Fruit fly (Drosophila melanogaster): Measurements from ENCODE around the gene CG4053.

CG4053 gene

DNA sequence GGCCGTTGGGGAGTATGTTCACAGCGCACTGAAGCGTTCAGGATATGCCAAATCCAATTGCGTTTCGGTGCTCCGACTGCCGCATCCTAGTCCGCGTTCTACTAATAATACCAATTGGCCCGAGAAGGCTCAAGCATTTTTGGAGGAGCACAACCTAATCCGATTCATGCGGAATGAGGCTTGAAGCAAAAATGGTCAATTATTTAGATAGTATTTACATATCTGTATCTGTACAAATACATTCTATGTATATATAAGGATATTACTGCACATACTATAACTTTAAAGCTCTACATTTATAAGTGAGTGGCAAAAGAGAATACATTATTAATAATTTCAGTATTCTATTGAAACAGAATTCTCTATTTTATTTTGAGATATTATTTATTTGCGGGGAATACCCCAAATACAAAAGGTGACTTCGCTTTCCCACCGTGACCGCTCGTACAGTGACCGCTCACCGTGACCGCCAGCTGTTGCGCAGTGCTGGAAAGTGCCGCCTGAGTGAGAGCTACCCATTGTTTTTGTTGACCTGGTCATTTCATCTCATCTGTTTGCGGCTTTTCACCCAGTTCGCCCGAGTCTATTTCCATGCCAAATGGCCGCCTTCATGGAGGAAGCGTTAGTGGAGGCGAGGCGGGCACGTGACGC is 19.5 kb upstream of the CG4053 start, which contains the start of gene CG5292 (continued):
- no peak for TF ChIP-seq Trl (optimal IDR thresholded peaks at IDR 0.05)
- peak; percentile 17 for TF ChIP-seq Trl (GFP tag; optimal IDR thresholded peaks at IDR 0.05)
- TF ChIP-seq CG1647 (GFP tag; optimal IDR thresholded peaks at IDR 0.05), result peak; percentile 20
- no peak for TF ChIP-seq CG18764 (GFP tag; optimal IDR thresholded peaks at IDR 0.05)
- peak; percentile 52 for TF ChIP-seq Ada2b (GFP tag; IDR thresholded peaks at IDR 0.05)
- TF ChIP-seq dmrt99B (tag; optimal IDR thresholded peaks at IDR 0.05), result no peak
- peak; percentile 75 for TF ChIP-seq slbo (GFP tag; IDR thresholded peaks at IDR 0.05)
- TF ChIP-seq chinmo (GFP tag; IDR thresholded peaks at IDR 0.05; ENCODE audit: partially characterized antibody), result no peak
- TF ChIP-seq tin (GFP tag; optimal IDR thresholded peaks at IDR 0.05), result peak; percentile 48
- TF ChIP-seq cad (GFP tag; optimal IDR thresholded peaks at IDR 0.05), result no peak
- no peak for TF ChIP-seq gro (GFP tag; optimal IDR thresholded peaks at IDR 0.05)
- peak; percentile 65 for TF ChIP-seq Ptx1 (GFP tag; IDR thresholded peaks at IDR 0.05)
- peak; percentile 58 for TF ChIP-seq Meics (GFP tag; optimal IDR thresholded peaks at IDR 0.05)
- TF ChIP-seq CG5180 (GFP tag; optimal IDR thresholded peaks at IDR 0.05), result no peak
- peak; percentile 64 for TF ChIP-seq Drgx (GFP tag; IDR thresholded peaks at IDR 0.05)
- TF ChIP-seq kni (GFP tag; optimal IDR thresholded peaks at IDR 0.05), result no peak
- TF ChIP-seq wor (GFP tag; IDR thresholded peaks at IDR 0.05), result no peak
- peak; percentile 44 to 59 for TF ChIP-seq Hr51 (GFP tag; optimal IDR thresholded peaks at IDR 0.05)
- TF ChIP-seq stwl (tag; optimal IDR thresholded peaks at IDR 0.05), result peak; percentile 80
- peak; percentile 34; the same call in 1 of the 2 replicates for TF ChIP-seq esg (GFP tag; conservative IDR thresholded peaks at IDR 0.05)
- TF ChIP-seq CG14667 (GFP tag; IDR thresholded peaks at IDR 0.05), result no peak
- TF ChIP-seq ATbp (GFP tag; optimal IDR thresholded peaks at IDR 0.05), result peak; percentile 8
- TF ChIP-seq nerfin-1 (tag; optimal IDR thresholded peaks at IDR 0.05), result no peak
- TF ChIP-seq Usf (GFP tag; optimal IDR thresholded peaks at IDR 0.05), result no peak
- TF ChIP-seq CG42726 (GFP tag; IDR thresholded peaks at IDR 0.05; ENCODE audit: partially characterized antibody), result peak; percentile 44
- TF ChIP-seq CTCF (GFP tag; optimal IDR thresholded peaks at IDR 0.05), result no peak
- no peak for TF ChIP-seq CG7928 (GFP tag; optimal IDR thresholded peaks at IDR 0.05)
- TF ChIP-seq vvl (GFP tag; IDR thresholded peaks at IDR 0.05), result peak; percentile 81
- no peak for TF ChIP-seq CG10543 (GFP tag; optimal IDR thresholded peaks at IDR 0.05)
- TF ChIP-seq CG4282 (GFP tag; optimal IDR thresholded peaks at IDR 0.05), result no peak
- TF ChIP-seq fru (optimal IDR thresholded peaks at IDR 0.05), result no peak
- TF ChIP-seq Nf-YA (GFP tag; IDR thresholded peaks at IDR 0.05), result no peak
- TF ChIP-seq CrebB (tag; optimal IDR thresholded peaks at IDR 0.05), result peak; percentile 19
- TF ChIP-seq CG8924 (tag; optimal IDR thresholded peaks at IDR 0.05), result peak; percentile 61
- peak; percentile 76 for TF ChIP-seq NFAT (GFP tag; IDR thresholded peaks at IDR 0.05)
- peak; percentile 35; the same call in 1 of the 2 replicates for TF ChIP-seq Adf1 (GFP tag; IDR thresholded peaks at IDR 0.05)
- no peak for TF ChIP-seq exex (tag; optimal IDR thresholded peaks at IDR 0.05)
- peak; percentile 19 for TF ChIP-seq Fer2 (tag; optimal IDR thresholded peaks at IDR 0.05)
- peak; percentile 79; the same call in 2 of the 3 replicates for TF ChIP-seq CG34422 (GFP tag; IDR thresholded peaks at IDR 0.05)
- TF ChIP-seq B-H2 (GFP tag; optimal IDR thresholded peaks at IDR 0.05), result peak; percentile 57
- no peak for TF ChIP-seq HLH54F (GFP tag; optimal IDR thresholded peaks at IDR 0.05)
- peak; percentile 13 for TF ChIP-seq CG17186 (GFP tag; optimal IDR thresholded peaks at IDR 0.05)
- TF ChIP-seq Dbx (GFP tag; IDR thresholded peaks at IDR 0.05), result peak; percentile 43; the same call in 2 of the 3 replicates
- TF ChIP-seq CG1602 (GFP tag; optimal IDR thresholded peaks at IDR 0.05), result peak; percentile 26
- TF ChIP-seq unc-4 (GFP tag; IDR thresholded peaks at IDR 0.05; ENCODE audit: partially characterized antibody), result peak; percentile 53; the same call in 1 of the 2 replicates
- no peak for TF ChIP-seq Sox102F (GFP tag; optimal IDR thresholded peaks at IDR 0.05)
- peak; percentile 33; the same call in 1 of the 2 replicates for TF ChIP-seq CG14014 (GFP tag; IDR thresholded peaks at IDR 0.05)
- TF ChIP-seq CG14710 (tag; optimal IDR thresholded peaks at IDR 0.05), result peak; percentile 80
- no peak for TF ChIP-seq CG4854 (GFP tag; optimal IDR thresholded peaks at IDR 0.05)
- peak; percentile 79 for TF ChIP-seq Rfx (GFP tag; IDR thresholded peaks at IDR 0.05)
- TF ChIP-seq CG13894 (tag; optimal IDR thresholded peaks at IDR 0.05), result no peak

Measured in whole organism, embryonic.